Fruit fly (Drosophila melanogaster): Measurements from ENCODE around the gene RpL3.

RpL3 gene

dm6 chr3R:11214449-11214950, 7.2 kb upstream of the RpL3 start, which contains the start of gene ZnT86D:
TSS of gene ZnT86D (minus strand) at chr3R:11214539.
- TF ChIP-seq Pif1B (GFP tag; optimal IDR thresholded peaks at IDR 0.05) (peak; percentile 39), D1 (tag; optimal IDR thresholded peaks at IDR 0.05) (no peak), Snoo (tag; optimal IDR thresholded peaks at IDR 0.05) (peak; percentile 35), CG13204 (GFP tag; optimal IDR thresholded peaks at IDR 0.05) (no peak), CG32121 (GFP tag; IDR thresholded peaks at IDR 0.05) (peak; percentile 10; the same call in 1 of the 2 replicates), CG4496 (GFP tag; IDR thresholded peaks at IDR 0.05) (peak; percentile 51; the same call in 1 of the 3 replicates), CG8301 (tag; optimal IDR thresholded peaks at IDR 0.05) (peak; percentile 47), CG8159 (tag; optimal IDR thresholded peaks at IDR 0.05) (peak; percentile 66), Pif1A (GFP tag; optimal IDR thresholded peaks at IDR 0.05) (no peak), EcR (GFP tag; optimal IDR thresholded peaks at IDR 0.05) (peak; percentile 33), CG12605 (GFP tag; IDR thresholded peaks at IDR 0.05) (peak; percentile 55), CG9948 (tag; optimal IDR thresholded peaks at IDR 0.05) (peak; percentile 58), CG14655 (GFP tag; optimal IDR thresholded peaks at IDR 0.05) (no peak), fd96Ca (GFP tag; IDR thresholded peaks at IDR 0.05) (no peak), CG34367 (tag; optimal IDR thresholded peaks at IDR 0.05) (peak; percentile 45), CG17806 (tag; optimal IDR thresholded peaks at IDR 0.05) (peak; percentile 45), Ets98B (GFP tag; IDR thresholded peaks at IDR 0.05) (peak; percentile 35; the same call in 1 of the 2 replicates), CG15710 (tag; optimal IDR thresholded peaks at IDR 0.05) (peak; percentile 62), CG10348 (GFP tag; IDR thresholded peaks at IDR 0.05) (no peak), gl (tag; optimal IDR thresholded peaks at IDR 0.05) (no peak), rn (GFP tag; IDR thresholded peaks at IDR 0.05) (0 out of 2 replicates have a peak, but pooled peaks have one; percentile 12)

- no peak for TF ChIP-seq Pif1A (GFP tag; optimal IDR thresholded peaks at IDR 0.05)
- TF ChIP-seq CG4496 (GFP tag; IDR thresholded peaks at IDR 0.05), result peak; percentile 51; the same call in 1 of the 3 replicates
- TF ChIP-seq CG8159 (tag; optimal IDR thresholded peaks at IDR 0.05), result peak; percentile 63
- TF ChIP-seq CG15710 (tag; optimal IDR thresholded peaks at IDR 0.05), result peak; percentile 73
- TF ChIP-seq Pif1B (GFP tag; optimal IDR thresholded peaks at IDR 0.05), result peak; percentile 45
- TF ChIP-seq CG12605 (GFP tag; IDR thresholded peaks at IDR 0.05), result no peak
- TF ChIP-seq CG13204 (GFP tag; optimal IDR thresholded peaks at IDR 0.05), result no peak
- TF ChIP-seq Ets98B (GFP tag; IDR thresholded peaks at IDR 0.05), result peak; percentile 51
- TF ChIP-seq gl (tag; optimal IDR thresholded peaks at IDR 0.05), result peak; percentile 66
- TF ChIP-seq CG17806 (tag; optimal IDR thresholded peaks at IDR 0.05), result peak; percentile 38
- no peak for TF ChIP-seq CG10348 (GFP tag; IDR thresholded peaks at IDR 0.05)
- peak; percentile 87 for TF ChIP-seq CG34367 (tag; optimal IDR thresholded peaks at IDR 0.05)
- peak; percentile 11 for TF ChIP-seq CG9948 (tag; optimal IDR thresholded peaks at IDR 0.05)
- peak; percentile 48 for TF ChIP-seq CG8301 (tag; optimal IDR thresholded peaks at IDR 0.05)
- TF ChIP-seq Snoo (tag; optimal IDR thresholded peaks at IDR 0.05), result peak; percentile 92
These were observed 5.5 kb upstream of the RpL3 start, which contains the start of the genes RpS25 and CG4820 for dm6 chr3R:11216156-11216630. TSS of gene RpS25 (minus strand) at chr3R:11216287. TSS of gene CG4820 (plus strand) at chr3R:11216535.

dm6 chr3R:11219883-11220282, 1.8 kb upstream of the RpL3 start, which contains the start of gene CG6689:
TSS of gene CG6689 (minus strand) at chr3R:11220064.
- TF ChIP-seq CG4496 (GFP tag; IDR thresholded peaks at IDR 0.05) (0 out of 3 replicates have a peak, but pooled peaks have one; percentile 21), fd96Ca (GFP tag; IDR thresholded peaks at IDR 0.05) (no peak), CG34367 (tag; optimal IDR thresholded peaks at IDR 0.05) (no peak), CG13204 (GFP tag; optimal IDR thresholded peaks at IDR 0.05) (no peak)

dm6 chr3R:11222587-11222986, 893 bp downstream of the RpL3 start:
- no peak for TF ChIP-seq CG34367 (tag; optimal IDR thresholded peaks at IDR 0.05)
- TF ChIP-seq CG10348 (GFP tag; IDR thresholded peaks at IDR 0.05), result no peak
- no peak for TF ChIP-seq Pif1B (GFP tag; optimal IDR thresholded peaks at IDR 0.05)
- no peak for TF ChIP-seq fd96Ca (GFP tag; IDR thresholded peaks at IDR 0.05)
- TF ChIP-seq Pif1A (GFP tag; optimal IDR thresholded peaks at IDR 0.05), result no peak
- no peak for TF ChIP-seq Snoo (tag; optimal IDR thresholded peaks at IDR 0.05)
- no peak for TF ChIP-seq CG9948 (tag; optimal IDR thresholded peaks at IDR 0.05)
- no peak for TF ChIP-seq CG13204 (GFP tag; optimal IDR thresholded peaks at IDR 0.05)
- TF ChIP-seq rn (GFP tag; IDR thresholded peaks at IDR 0.05), result no peak

- TF ChIP-seq CG34367 (tag; optimal IDR thresholded peaks at IDR 0.05) (no peak), EcR (GFP tag; optimal IDR thresholded peaks at IDR 0.05) (no peak), CG13204 (GFP tag; optimal IDR thresholded peaks at IDR 0.05) (no peak)
These were observed 2.8 kb downstream of the RpL3 start for dm6 chr3R:11224478-11224877.

- no peak for TF ChIP-seq CG9948 (tag; optimal IDR thresholded peaks at IDR 0.05)
- TF ChIP-seq CG8159 (tag; optimal IDR thresholded peaks at IDR 0.05), result no peak
- TF ChIP-seq Snoo (tag; optimal IDR thresholded peaks at IDR 0.05), result no peak
- no peak for TF ChIP-seq Pif1B (GFP tag; optimal IDR thresholded peaks at IDR 0.05)
- no peak for TF ChIP-seq CG15710 (tag; optimal IDR thresholded peaks at IDR 0.05)
- TF ChIP-seq CG32121 (GFP tag; IDR thresholded peaks at IDR 0.05), result no peak
- no peak for TF ChIP-seq CG13204 (GFP tag; optimal IDR thresholded peaks at IDR 0.05)
- TF ChIP-seq Ets98B (GFP tag; IDR thresholded peaks at IDR 0.05), result no peak
- TF ChIP-seq D1 (tag; optimal IDR thresholded peaks at IDR 0.05), result no peak
- no peak for TF ChIP-seq CG14655 (GFP tag; optimal IDR thresholded peaks at IDR 0.05)
- no peak for TF ChIP-seq CG4496 (GFP tag; IDR thresholded peaks at IDR 0.05)
- no peak for TF ChIP-seq fd96Ca (GFP tag; IDR thresholded peaks at IDR 0.05)
- TF ChIP-seq CG17806 (tag; optimal IDR thresholded peaks at IDR 0.05), result no peak
These were observed 3.5 kb downstream of the RpL3 start, which contains the start of gene scpr-C for dm6 chr3R:11225220-11225619. TSS of gene scpr-C (plus strand) at chr3R:11225520.

All from whole organism, pupa.